Fruit fly (Drosophila melanogaster) whole organism, prepupa: ENCODE results near the gene mei-P22.
A peak's percentile ranks its signal among the peaks of the same experiment; 100 is the strongest.

ENCODE experiments used
- CG10631 ChIP-seq: fragments of 200-800 bp; sonication (Bioruptor generic); optimal IDR thresholded peaks from 2 replicates; lab custom pipeline; 2016; ENCODE audit warnings: missing biosample characterization, missing genetic modification characterization
- CG10669 ChIP-seq: fragments of 200-800 bp; sonication (Bioruptor generic); optimal IDR thresholded peaks from 3 replicates; lab custom pipeline; 2018; ENCODE audit warnings: missing biosample characterization, mild to moderate bottlenecking, missing genetic modification characterization, moderate library complexity
- CG11294 ChIP-seq: fragments of 200-800 bp; sonication (Bioruptor generic); IDR thresholded peaks from 2 replicates; pipeline ENCODE4 v1.3.6; 2022; ENCODE audit warnings: missing biosample characterization, missing genetic modification characterization
- CG11762 ChIP-seq: fragments of 200-800 bp; sonication (Bioruptor generic); optimal IDR thresholded peaks from 3 replicates; lab custom pipeline; 2016; ENCODE audit warnings: missing biosample characterization, missing genetic modification characterization; ENCODE audit not compliant: insufficient read depth
- CG11902 ChIP-seq: fragments of 200-800 bp; sonication (Bioruptor generic); optimal IDR thresholded peaks from 3 replicates; lab custom pipeline; 2016; ENCODE audit warnings: missing biosample characterization, missing genetic modification characterization
- CG15336 ChIP-seq: fragments of 200-800 bp; sonication (Bioruptor generic); IDR thresholded peaks from 2 replicates; pipeline ENCODE4 v1.3.6; 2022; ENCODE audit warnings: missing biosample characterization, missing genetic modification characterization
- CG16779 ChIP-seq: fragments of 200-800 bp; sonication (Bioruptor generic); optimal IDR thresholded peaks from 3 replicates; lab custom pipeline; 2017; ENCODE audit warnings: missing biosample characterization, mild to moderate bottlenecking, missing genetic modification characterization
- CG3032 ChIP-seq: fragments of 200-800 bp; optimal IDR thresholded peaks from 2 replicates; lab custom pipeline; 2019; ENCODE audit warnings: missing biosample characterization, mild to moderate bottlenecking, missing genetic modification characterization, moderate library complexity
- CG31627 ChIP-seq: fragments of 200-800 bp; sonication (Bioruptor generic); optimal IDR thresholded peaks from 3 replicates; lab custom pipeline; 2016; ENCODE audit warnings: missing biosample characterization, missing genetic modification characterization
- CG32006 ChIP-seq: fragments of 200-800 bp; sonication (Bioruptor generic); optimal IDR thresholded peaks from 3 replicates; lab custom pipeline; 2017; ENCODE audit warnings: missing biosample characterization, mild to moderate bottlenecking, missing genetic modification characterization
- CG34406 ChIP-seq: fragments of 200-800 bp; sonication (Bioruptor generic); optimal IDR thresholded peaks from 3 replicates; lab custom pipeline; 2016; ENCODE audit warnings: missing biosample characterization, missing genetic modification characterization
- CG3919 ChIP-seq: fragments of 200-800 bp; sonication (Bioruptor generic); optimal IDR thresholded peaks from 3 replicates; lab custom pipeline; 2016; ENCODE audit warnings: missing biosample characterization, missing genetic modification characterization
- CG6163 ChIP-seq: fragments of 200-800 bp; sonication (Bioruptor generic); IDR thresholded peaks from 3 replicates; pipeline ENCODE4 v1.3.6; 2022; ENCODE audit warnings: missing biosample characterization, missing genetic modification characterization
- CG6276 ChIP-seq: fragments of 200-800 bp; sonication (Bioruptor generic); optimal IDR thresholded peaks from 2 replicates; lab custom pipeline; 2017; ENCODE audit warnings: missing biosample characterization, mild to moderate bottlenecking, missing genetic modification characterization
- CG6792 ChIP-seq: fragments of 200-800 bp; sonication (Bioruptor generic); optimal IDR thresholded peaks from 3 replicates; lab custom pipeline; 2016; ENCODE audit warnings: missing biosample characterization, missing genetic modification characterization
- CG6854 ChIP-seq: fragments of 200-800 bp; sonication (Bioruptor generic); optimal IDR thresholded peaks from 2 replicates; lab custom pipeline; 2017; ENCODE audit warnings: missing biosample characterization, mild to moderate bottlenecking, missing genetic modification characterization
- CG7368 ChIP-seq: fragments of 200-800 bp; sonication (Bioruptor generic); optimal IDR thresholded peaks from 3 replicates; lab custom pipeline; 2016; ENCODE audit warnings: missing biosample characterization, missing genetic modification characterization
- CG8119 ChIP-seq: fragments of 200-800 bp; sonication (Bioruptor generic); IDR thresholded peaks from 3 replicates; pipeline ENCODE4 v1.3.6; 2022; ENCODE audit warnings: missing biosample characterization, missing genetic modification characterization
- CG8632 ChIP-seq: fragments of 200-800 bp; sonication (Bioruptor generic); optimal IDR thresholded peaks from 3 replicates; lab custom pipeline; 2016; ENCODE audit warnings: missing biosample characterization, missing genetic modification characterization
- CG9139 ChIP-seq: fragments of 200-800 bp; sonication (Bioruptor generic); optimal IDR thresholded peaks from 3 replicates; lab custom pipeline; 2017; ENCODE audit warnings: missing biosample characterization, mild to moderate bottlenecking, missing genetic modification characterization
- Eip75B ChIP-seq: fragments of 200-800 bp; sonication (Bioruptor generic); optimal IDR thresholded peaks from 3 replicates; lab custom pipeline; 2016; ENCODE audit warnings: missing biosample characterization, missing genetic modification characterization
- Eip78C ChIP-seq: fragments of 200-800 bp; sonication (Bioruptor generic); peaks from one replicate; lab custom pipeline; 2016; ENCODE audit warnings: missing biosample characterization, missing genetic modification characterization
- Eip93F ChIP-seq: fragments of 200-800 bp; sonication (Bioruptor generic); optimal IDR thresholded peaks from 2 replicates; lab custom pipeline; 2016; ENCODE audit warnings: missing biosample characterization, mild to moderate bottlenecking, missing genetic modification characterization
- Ets21C ChIP-seq: fragments of 200-800 bp; sonication (Bioruptor generic); optimal IDR thresholded peaks from 3 replicates; lab custom pipeline; 2016; ENCODE audit warnings: missing biosample characterization, missing genetic modification characterization
- Ets96B ChIP-seq: fragments of 200-800 bp; optimal IDR thresholded peaks from 2 replicates; lab custom pipeline; 2019; ENCODE audit warnings: missing biosample characterization, mild to moderate bottlenecking, missing genetic modification characterization, moderate library complexity
- Gug ChIP-seq: fragments of 200-800 bp; sonication (Bioruptor generic); IDR thresholded peaks from 2 replicates; pipeline ENCODE4 v1.3.6; 2022; ENCODE audit warnings: missing biosample characterization, missing genetic modification characterization
- Hr38 ChIP-seq: sonication (Bioruptor generic); optimal IDR thresholded peaks from 2 replicates; lab custom pipeline; 2016; ENCODE audit warnings: missing biosample characterization, missing genetic modification characterization
- Hr39 ChIP-seq: fragments of 200-800 bp; sonication (Bioruptor generic); optimal IDR thresholded peaks from 2 replicates; lab custom pipeline; 2016; ENCODE audit warnings: missing biosample characterization, missing genetic modification characterization
- Hr4 ChIP-seq: fragments of 200-800 bp; sonication (Bioruptor generic); optimal IDR thresholded peaks from 3 replicates; lab custom pipeline; 2016; ENCODE audit warnings: missing biosample characterization, missing genetic modification characterization
- Lpt ChIP-seq: fragments of 200-800 bp; sonication (Bioruptor generic); optimal IDR thresholded peaks from 3 replicates; lab custom pipeline; 2016; ENCODE audit warnings: missing biosample characterization, missing genetic modification characterization
- Met ChIP-seq: fragments of 200-800 bp; sonication (Bioruptor generic); optimal IDR thresholded peaks from 3 replicates; lab custom pipeline; 2016; ENCODE audit warnings: missing biosample characterization, missing genetic modification characterization
- OdsH ChIP-seq: fragments of 200-800 bp; sonication (Bioruptor generic); optimal IDR thresholded peaks from 3 replicates; lab custom pipeline; 2016; ENCODE audit warnings: missing biosample characterization, missing genetic modification characterization
- Smox ChIP-seq: fragments of 200-800 bp; sonication (Bioruptor generic); optimal IDR thresholded peaks from 3 replicates; lab custom pipeline; 2016; ENCODE audit warnings: missing biosample characterization, missing genetic modification characterization
- Sox102F ChIP-seq: fragments of 200-800 bp; sonication (Bioruptor generic); optimal IDR thresholded peaks from 2 replicates; lab custom pipeline; 2016; ENCODE audit warnings: missing biosample characterization, mild to moderate bottlenecking, missing genetic modification characterization
- Sox14 ChIP-seq: fragments of 200-800 bp; sonication (Bioruptor generic); optimal IDR thresholded peaks from 3 replicates; lab custom pipeline; 2016; ENCODE audit warnings: missing biosample characterization, missing genetic modification characterization
- achi ChIP-seq: fragments of 200-800 bp; sonication (Bioruptor generic); optimal IDR thresholded peaks from 3 replicates; lab custom pipeline; 2016; ENCODE audit warnings: missing biosample characterization, missing genetic modification characterization
- cyc ChIP-seq: fragments of 200-800 bp; sonication (Bioruptor generic); optimal IDR thresholded peaks from 3 replicates; lab custom pipeline; 2016; ENCODE audit warnings: missing biosample characterization, missing genetic modification characterization
- dac ChIP-seq: fragments of 200-800 bp; sonication (Bioruptor generic); optimal IDR thresholded peaks from 2 replicates; lab custom pipeline; 2017; ENCODE audit warnings: missing biosample characterization, mild to moderate bottlenecking, missing genetic modification characterization
- dsx ChIP-seq: fragments of 200-800 bp; optimal IDR thresholded peaks from 3 replicates; lab custom pipeline; 2019; ENCODE audit warnings: missing biosample characterization, mild to moderate bottlenecking, missing genetic modification characterization, moderate library complexity; ENCODE audit not compliant: poor library complexity, severe bottlenecking
- eg ChIP-seq: fragments of 200-800 bp; sonication (Bioruptor generic); IDR thresholded peaks from 3 replicates; pipeline ENCODE4 v1.3.6; 2022; ENCODE audit warnings: missing biosample characterization, missing genetic modification characterization
- esn ChIP-seq: fragments of 200-800 bp; sonication (Bioruptor generic); optimal IDR thresholded peaks from 2 replicates; lab custom pipeline; 2016; ENCODE audit warnings: missing biosample characterization, mild to moderate bottlenecking, missing genetic modification characterization, moderate library complexity
- fd59A ChIP-seq: fragments of 200-800 bp; sonication (Bioruptor generic); optimal IDR thresholded peaks from 2 replicates; lab custom pipeline; 2017; ENCODE audit warnings: missing biosample characterization, mild to moderate bottlenecking, missing genetic modification characterization, missing genetic modification reagents
- fd85E ChIP-seq: fragments of 200-800 bp; sonication (Bioruptor generic); optimal IDR thresholded peaks from 3 replicates; lab custom pipeline; 2016; ENCODE audit warnings: missing biosample characterization, missing genetic modification characterization
- fkh ChIP-seq: fragments of 200-800 bp; sonication (Bioruptor generic); optimal IDR thresholded peaks from 3 replicates; lab custom pipeline; 2017; ENCODE audit warnings: missing biosample characterization, mild to moderate bottlenecking, missing genetic modification characterization, moderate library complexity
- lz ChIP-seq: fragments of 200-800 bp; sonication (Bioruptor generic); optimal IDR thresholded peaks from 3 replicates; lab custom pipeline; 2016; ENCODE audit warnings: missing biosample characterization, missing genetic modification characterization
- net ChIP-seq: fragments of 200-800 bp; sonication (Bioruptor generic); optimal IDR thresholded peaks from 3 replicates; lab custom pipeline; 2016; ENCODE audit warnings: missing biosample characterization, missing genetic modification characterization
- pdm3 ChIP-seq: fragments of 200-800 bp; sonication (Bioruptor generic); optimal IDR thresholded peaks from 3 replicates; lab custom pipeline; 2016; ENCODE audit warnings: missing biosample characterization, missing genetic modification characterization
- salr ChIP-seq, 2 experiments: fragments of 200-800 bp; sonication (Bioruptor generic); optimal IDR thresholded peaks; 3 replicates each; lab custom pipeline; 2016 to 2018; ENCODE audit warnings: missing biosample characterization in 2 of 2, missing genetic modification characterization in 2 of 2, mild to moderate bottlenecking in 1 of 2
- spab ChIP-seq: fragments of 200-800 bp; sonication (Bioruptor generic); optimal IDR thresholded peaks from 2 replicates; lab custom pipeline; 2017; ENCODE audit warnings: missing biosample characterization, mild to moderate bottlenecking, missing genetic modification characterization, missing genetic modification reagents
- ss ChIP-seq, 2 experiments: fragments of 200-800 bp; sonication (Bioruptor generic); optimal IDR thresholded peaks; 2 replicates in 1 of 2; 3 replicates in 1 of 2; lab custom pipeline; 2017 to 2018; ENCODE audit warnings: mild to moderate bottlenecking in 2 of 2, missing biosample characterization in 2 of 2, missing genetic modification characterization in 2 of 2, moderate library complexity in 1 of 2
- svp ChIP-seq: fragments of 200-800 bp; sonication (Bioruptor generic); peaks from one replicate; lab custom pipeline; 2016; ENCODE audit warnings: missing biosample characterization, missing genetic modification characterization
- topi ChIP-seq: fragments of 200-800 bp; sonication (Bioruptor generic); optimal IDR thresholded peaks from 3 replicates; lab custom pipeline; 2016; ENCODE audit warnings: missing biosample characterization, missing genetic modification characterization

The mei-P22 gene

DNA sequence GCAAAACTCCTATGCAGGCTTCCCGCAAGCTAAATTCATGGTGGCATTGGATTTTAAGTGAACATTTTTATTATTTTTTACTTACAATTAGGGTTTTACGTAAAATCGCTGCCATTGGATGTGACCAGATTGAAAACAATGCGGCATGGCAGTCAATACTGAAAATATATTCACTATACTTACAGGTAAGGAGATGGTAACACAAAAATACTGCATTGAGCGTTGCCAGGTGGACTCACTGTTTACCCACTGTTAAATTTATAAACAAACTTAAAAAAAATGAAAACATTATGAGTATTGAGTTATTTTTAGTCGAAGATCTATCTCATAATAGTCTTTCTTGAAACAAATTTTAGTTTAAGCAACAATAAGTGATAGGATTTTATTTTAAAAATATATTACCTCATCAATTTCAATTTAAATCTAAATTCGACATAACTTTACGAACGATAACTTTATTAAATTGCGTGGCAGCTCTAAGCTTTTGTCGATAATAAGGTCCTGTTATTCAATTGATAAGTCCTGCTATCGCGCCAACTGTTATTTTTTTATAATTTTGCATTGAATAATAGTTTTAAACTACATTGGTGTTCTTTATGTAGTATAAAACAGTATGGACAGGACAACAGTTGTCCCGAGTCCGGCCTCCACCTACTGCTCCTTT is at the start of gene mei-P22, which contains the start of gene mRpL50:
mei-P22 (plus strand) TSS at position 614 of the 664 bp plus-strand sequence.
mRpL50 (minus strand) TSS at position 159 of the 664 bp plus-strand sequence.
- TF ChIP-seq spab (GFP tag; lab: Kevin White, UChicago) = no peak
- TF ChIP-seq CG11762 = no peak
- no peak for TF ChIP-seq CG7368
- peak; percentile 24 for TF ChIP-seq OdsH (GFP tag; lab: Kevin White, UChicago)
- no peak for TF ChIP-seq Hr38 (GFP tag; lab: Kevin White, UChicago)
- TF ChIP-seq CG15336 (GFP tag; lab: Robert Waterston, UW) = no peak
- TF ChIP-seq achi (GFP tag; lab: Kevin White, UChicago) = no peak
- peak; percentile 5 for TF ChIP-seq Eip75B (GFP tag; lab: Kevin White, UChicago)
- peak; percentile 1 for TF ChIP-seq Smox (GFP tag; lab: Kevin White, UChicago)
- TF ChIP-seq net (GFP tag; lab: Kevin White, UChicago) = no peak
- no peak for TF ChIP-seq CG11294 (GFP tag; lab: Robert Waterston, UW)
- TF ChIP-seq CG3919 (GFP tag; lab: Kevin White, UChicago) = no peak
- no peak for TF ChIP-seq Eip93F (GFP tag; lab: Kevin White, UChicago)
- TF ChIP-seq Sox14 (GFP tag; lab: Kevin White, UChicago) = peak; percentile 15
- TF ChIP-seq svp = no peak
- peak; percentile 11 for TF ChIP-seq Met
- TF ChIP-seq CG6792 = peak; percentile 7
- no peak for TF ChIP-seq Lpt (GFP tag; lab: Kevin White, UChicago)
- no peak for TF ChIP-seq Ets21C (GFP tag; lab: Kevin White, UChicago)
- TF ChIP-seq CG3032 = peak; percentile 2
- no peak for TF ChIP-seq CG6854 (GFP tag; lab: Kevin White, UChicago)
- TF ChIP-seq fd85E (GFP tag; lab: Kevin White, UChicago) = no peak
- no peak for TF ChIP-seq Sox102F (GFP tag; lab: Kevin White, UChicago)
- TF ChIP-seq fkh = peak; percentile 93
- no peak for TF ChIP-seq CG6276 (GFP tag; lab: Kevin White, UChicago)
- peak; percentile 31 for TF ChIP-seq lz (GFP tag; lab: Kevin White, UChicago)
- TF ChIP-seq fd59A (GFP tag; lab: Kevin White, UChicago) = no peak
- no peak for TF ChIP-seq CG32006 (GFP tag; lab: Kevin White, UChicago)
- no peak for TF ChIP-seq CG6163 (GFP tag; lab: Robert Waterston, UW)
- TF ChIP-seq Gug (GFP tag; lab: Robert Waterston, UW) = no peak
- no peak for TF ChIP-seq ss (GFP tag; optimal IDR thresholded peaks at IDR 0.05; lab: Kevin White, UChicago)
- no peak for TF ChIP-seq Ets96B (tag; lab: Kevin White, UChicago)
- no peak for TF ChIP-seq CG8632 (GFP tag; lab: Kevin White, UChicago)
- TF ChIP-seq CG10669 (GFP tag; lab: Kevin White, UChicago) = no peak
- no peak for TF ChIP-seq cyc
- TF ChIP-seq Eip78C (GFP tag; lab: Kevin White, UChicago) = peak; percentile 54
- peak; percentile 44 for TF ChIP-seq pdm3
- TF ChIP-seq esn = peak; percentile 38
- peak; percentile 28 for TF ChIP-seq CG31627 (GFP tag; lab: Kevin White, UChicago)
- peak; percentile 21 for TF ChIP-seq Hr4 (GFP tag; lab: Kevin White, UChicago)
- TF ChIP-seq CG8119 (GFP tag; lab: Robert Waterston, UW) = no peak
- no peak for TF ChIP-seq dac (GFP tag; lab: Kevin White, UChicago)
- TF ChIP-seq eg = no peak
- no peak for TF ChIP-seq salr (GFP tag; optimal IDR thresholded peaks at IDR 0.05; lab: Kevin White, UChicago)
- no peak for TF ChIP-seq CG11902 (GFP tag; lab: Kevin White, UChicago)
- peak; percentile 5 for TF ChIP-seq CG10631 (GFP tag; lab: Kevin White, UChicago)
- no peak for TF ChIP-seq CG9139 (GFP tag; lab: Kevin White, UChicago)
- TF ChIP-seq CG16779 (tag; lab: Kevin White, UChicago) = no peak
- TF ChIP-seq dsx = no peak
- TF ChIP-seq CG34406 (GFP tag; lab: Kevin White, UChicago) = no peak
- TF ChIP-seq topi (GFP tag; lab: Kevin White, UChicago) = peak; percentile 9
- TF ChIP-seq Hr39 = peak; percentile 37
